Fruit fly (Drosophila melanogaster) whole organism, adult: Measurements from ENCODE around the gene sxe2.

Experiments used
- CG11617 ChIP-seq: fragments of 200-800 bp; sonication (Bioruptor generic); optimal IDR thresholded peaks from 2 replicates; lab custom pipeline; 2017; ENCODE audit warnings: mild to moderate bottlenecking, missing biosample characterization, missing genetic modification reagents, missing genetic modification characterization
- CG12768 ChIP-seq: fragments of 200-800 bp; sonication (Bioruptor generic); optimal IDR thresholded peaks from 2 replicates; lab custom pipeline; 2017; ENCODE audit warnings: missing biosample characterization, missing genetic modification characterization, mild to moderate bottlenecking, moderate library complexity, missing genetic modification reagents
- CG14711 ChIP-seq: fragments of 200-800 bp; sonication (Bioruptor generic); optimal IDR thresholded peaks from 2 replicates; lab custom pipeline; 2018; ENCODE audit warnings: missing biosample characterization, mild to moderate bottlenecking, missing genetic modification characterization, moderate library complexity
- CG1620 ChIP-seq: fragments of 200-800 bp; sonication (Bioruptor generic); optimal IDR thresholded peaks from 2 replicates; lab custom pipeline; 2016; ENCODE audit warnings: missing biosample characterization, missing genetic modification characterization
- CG7045 ChIP-seq: fragments of 200-800 bp; sonication (Bioruptor generic); optimal IDR thresholded peaks from 2 replicates; lab custom pipeline; 2017; ENCODE audit warnings: missing biosample characterization, mild to moderate bottlenecking, missing genetic modification characterization
- Hr96 ChIP-seq: fragments of 200-800 bp; sonication (Bioruptor generic); optimal IDR thresholded peaks from 2 replicates; lab custom pipeline; 2016; ENCODE audit warnings: missing biosample characterization, missing genetic modification characterization
- Mnt ChIP-seq: fragments of 200-800 bp; sonication (Bioruptor generic); optimal IDR thresholded peaks from 2 replicates; lab custom pipeline; 2016; ENCODE audit warnings: missing biosample characterization, mild to moderate bottlenecking, missing genetic modification characterization
- kay ChIP-seq: fragments of 200-800 bp; sonication (Bioruptor generic); peaks from one replicate; lab custom pipeline; 2016; ENCODE audit warnings: missing biosample characterization, missing genetic modification characterization, borderline replicate concordance

DNA sequence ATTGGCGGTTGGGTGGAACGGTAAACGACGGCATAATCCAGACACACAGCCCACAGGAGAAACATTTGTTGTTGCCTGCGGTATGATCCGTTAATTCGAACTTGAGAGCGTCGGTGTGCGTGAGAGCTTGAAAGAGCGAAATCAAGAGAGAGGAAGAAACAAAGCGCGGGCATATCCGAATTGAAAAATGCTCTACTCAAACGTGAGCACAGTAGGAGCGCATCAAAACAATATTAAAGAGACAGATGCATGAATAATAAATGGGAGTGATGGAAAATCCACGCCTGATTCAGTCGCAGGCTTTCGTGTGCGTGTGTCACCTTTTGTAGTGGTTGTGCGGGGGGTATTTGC is 32.4 kb upstream of the sxe2 start:
- no peak for TF ChIP-seq CG11617
- no peak for TF ChIP-seq kay (GFP tag; lab: Kevin White, UChicago)
- TF ChIP-seq CG12768 (GFP tag; lab: Kevin White, UChicago), result no peak
- peak; percentile 1 for TF ChIP-seq CG7045
- TF ChIP-seq CG1620, result no peak
- TF ChIP-seq Hr96, result no peak
- no peak for TF ChIP-seq Mnt (GFP tag; lab: Kevin White, UChicago)
- no peak for TF ChIP-seq CG14711 (tag; lab: Kevin White, UChicago)
